Fruit fly (Drosophila melanogaster): Measurements from ENCODE around the gene CG14969.
A peak's percentile ranks its signal among the peaks of the same experiment; 100 is the strongest.

The CG14969 gene

DNA sequence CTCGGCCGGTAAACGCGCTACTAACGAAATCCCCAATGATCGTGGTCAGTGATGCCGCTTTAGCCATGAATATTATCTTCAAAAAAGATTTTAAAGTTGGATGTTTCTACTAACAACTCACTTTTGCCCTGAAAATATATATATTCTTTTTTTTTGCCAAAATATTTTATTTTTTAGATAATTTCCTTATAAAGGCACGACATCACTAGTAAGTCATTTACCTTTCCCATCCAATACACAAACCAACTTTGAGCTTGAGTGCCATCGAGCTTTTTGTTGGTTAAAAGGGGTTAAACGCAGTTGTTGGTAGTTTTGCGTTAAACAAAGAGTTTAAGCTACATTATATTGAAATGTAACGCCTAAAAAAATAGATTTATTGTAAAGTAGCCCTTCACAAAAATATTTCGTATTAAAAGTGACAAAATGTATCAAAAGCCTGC lies 31.7 kb downstream of the CG14969 start, which contains the start of gene CG14968 (continued):
- TF ChIP-seq ac (GFP tag; optimal IDR thresholded peaks at IDR 0.05) (peak; percentile 8), h (optimal IDR thresholded peaks at IDR 0.05) (no peak), NC2β (GFP tag; optimal IDR thresholded peaks at IDR 0.05) (no peak), CG2129 (GFP tag; IDR thresholded peaks at IDR 0.05; ENCODE audit: partially characterized antibody) (no peak), Dll (GFP tag; IDR thresholded peaks at IDR 0.05; ENCODE audit: partially characterized antibody) (no peak), CG12942 (GFP tag; optimal IDR thresholded peaks at IDR 0.05) (peak; percentile 92), vvl (GFP tag; IDR thresholded peaks at IDR 0.05) (peak; percentile 99), eyg (GFP tag; optimal IDR thresholded peaks at IDR 0.05) (peak; percentile 62), D19B (GFP tag; optimal IDR thresholded peaks at IDR 0.05) (peak; percentile 88), stwl (tag; optimal IDR thresholded peaks at IDR 0.05) (no peak), CG17912 (GFP tag; optimal IDR thresholded peaks at IDR 0.05) (peak; percentile 76), kay (GFP tag; optimal IDR thresholded peaks at IDR 0.05) (peak; percentile 89), run (tag; optimal IDR thresholded peaks at IDR 0.05) (peak; percentile 72), trem (tag; optimal IDR thresholded peaks at IDR 0.05) (peak; percentile 50), CG9932 (GFP tag; IDR thresholded peaks at IDR 0.05) (peak; percentile 98), Sry-β (GFP tag; optimal IDR thresholded peaks at IDR 0.05) (peak; percentile 93), nau (GFP tag; optimal IDR thresholded peaks at IDR 0.05) (peak; percentile 85), CG14710 (tag; optimal IDR thresholded peaks at IDR 0.05) (peak; percentile 86), danr (GFP tag; IDR thresholded peaks at IDR 0.05) (peak; percentile 81), H15 (GFP tag; IDR thresholded peaks at IDR 0.05) (peak; percentile 93), dan (GFP tag; IDR thresholded peaks at IDR 0.05) (peak; percentile 41; the same call in 1 of the 2 replicates), mam (GFP tag; optimal IDR thresholded peaks at IDR 0.05) (peak; percentile 89), CG1233 (GFP tag; optimal IDR thresholded peaks at IDR 0.05) (peak; percentile 92), sens-2 (GFP tag; IDR thresholded peaks at IDR 0.05) (peak; percentile 94), sug (tag; optimal IDR thresholded peaks at IDR 0.05) (peak; percentile 88), Neu2 (GFP tag; optimal IDR thresholded peaks at IDR 0.05; ENCODE audit: borderline replicate concordance) (no peak), CG7372 (GFP tag; IDR thresholded peaks at IDR 0.05) (peak; percentile 94), Dip3 (GFP tag; optimal IDR thresholded peaks at IDR 0.05) (peak; percentile 83), so (GFP tag; IDR thresholded peaks at IDR 0.05) (peak; percentile 97), zen (tag; optimal IDR thresholded peaks at IDR 0.05) (peak; percentile 87), pnt (GFP tag; optimal IDR thresholded peaks at IDR 0.05) (peak; percentile 19), sima (GFP tag; optimal IDR thresholded peaks at IDR 0.05) (peak; percentile 69), CG33213 (GFP tag; optimal IDR thresholded peaks at IDR 0.05) (peak; percentile 69), fd64A (GFP tag; optimal IDR thresholded peaks at IDR 0.05) (peak; percentile 68), CG12219 (GFP tag; optimal IDR thresholded peaks at IDR 0.05) (peak; percentile 77), ssp (GFP tag; IDR thresholded peaks at IDR 0.05) (peak; percentile 85), wor (GFP tag; IDR thresholded peaks at IDR 0.05) (peak; percentile 87), chn (GFP tag; optimal IDR thresholded peaks at IDR 0.05) (peak; percentile 83), CG8388 (GFP tag; optimal IDR thresholded peaks at IDR 0.05) (peak; percentile 85), seq (GFP tag; IDR thresholded peaks at IDR 0.05) (peak; percentile 96), oc (tag; optimal IDR thresholded peaks at IDR 0.05) (peak; percentile 94), CG8281 (tag; optimal IDR thresholded peaks at IDR 0.05) (peak; percentile 75), gem (tag; optimal IDR thresholded peaks at IDR 0.05) (peak; percentile 95), repo (GFP tag; optimal IDR thresholded peaks at IDR 0.05) (peak; percentile 76), pb (GFP tag; optimal IDR thresholded peaks at IDR 0.05) (peak; percentile 37), gfzf (GFP tag; optimal IDR thresholded peaks at IDR 0.05) (peak; percentile 33), maf-S (GFP tag; optimal IDR thresholded peaks at IDR 0.05) (peak; percentile 51), CG11504 (tag; optimal IDR thresholded peaks at IDR 0.05) (peak; percentile 95), phol (tag; optimal IDR thresholded peaks at IDR 0.05) (peak; percentile 93), yki (optimal IDR thresholded peaks at IDR 0.05) (no peak), Lpt (GFP tag; optimal IDR thresholded peaks at IDR 0.05) (no peak), exex (tag; optimal IDR thresholded peaks at IDR 0.05) (peak; percentile 73)
